Fruit fly (Drosophila melanogaster) whole organism, prepupa: ENCODE measurements around the gene wake.

ENCODE experiments used
- Blimp-1 ChIP-seq: fragments of 200-800 bp; sonication (Bioruptor generic); optimal IDR thresholded peaks from 3 replicates; lab custom pipeline; 2017; ENCODE audit warnings: missing biosample characterization, missing genetic modification characterization, mild to moderate bottlenecking, moderate library complexity, missing genetic modification reagents
- CG10631 ChIP-seq: fragments of 200-800 bp; sonication (Bioruptor generic); optimal IDR thresholded peaks from 2 replicates; lab custom pipeline; 2016; ENCODE audit warnings: missing biosample characterization, missing genetic modification characterization
- CG10669 ChIP-seq: fragments of 200-800 bp; sonication (Bioruptor generic); optimal IDR thresholded peaks from 3 replicates; lab custom pipeline; 2018; ENCODE audit warnings: missing biosample characterization, mild to moderate bottlenecking, missing genetic modification characterization, moderate library complexity
- CG11294 ChIP-seq: fragments of 200-800 bp; sonication (Bioruptor generic); IDR thresholded peaks from 2 replicates; pipeline ENCODE4 v1.3.6; 2022; ENCODE audit warnings: missing biosample characterization, missing genetic modification characterization
- CG11762 ChIP-seq: fragments of 200-800 bp; sonication (Bioruptor generic); optimal IDR thresholded peaks from 3 replicates; lab custom pipeline; 2016; ENCODE audit warnings: missing biosample characterization, missing genetic modification characterization; ENCODE audit not compliant: insufficient read depth
- CG11902 ChIP-seq: fragments of 200-800 bp; sonication (Bioruptor generic); optimal IDR thresholded peaks from 3 replicates; lab custom pipeline; 2016; ENCODE audit warnings: missing biosample characterization, missing genetic modification characterization
- CG15336 ChIP-seq: fragments of 200-800 bp; sonication (Bioruptor generic); IDR thresholded peaks from 2 replicates; pipeline ENCODE4 v1.3.6; 2022; ENCODE audit warnings: missing biosample characterization, missing genetic modification characterization
- CG16779 ChIP-seq: fragments of 200-800 bp; sonication (Bioruptor generic); optimal IDR thresholded peaks from 3 replicates; lab custom pipeline; 2017; ENCODE audit warnings: missing biosample characterization, mild to moderate bottlenecking, missing genetic modification characterization
- CG31627 ChIP-seq: fragments of 200-800 bp; sonication (Bioruptor generic); optimal IDR thresholded peaks from 3 replicates; lab custom pipeline; 2016; ENCODE audit warnings: missing biosample characterization, missing genetic modification characterization
- CG34406 ChIP-seq: fragments of 200-800 bp; sonication (Bioruptor generic); optimal IDR thresholded peaks from 3 replicates; lab custom pipeline; 2016; ENCODE audit warnings: missing biosample characterization, missing genetic modification characterization
- CG6163 ChIP-seq: fragments of 200-800 bp; sonication (Bioruptor generic); IDR thresholded peaks from 3 replicates; pipeline ENCODE4 v1.3.6; 2022; ENCODE audit warnings: missing biosample characterization, missing genetic modification characterization
- CG6276 ChIP-seq: fragments of 200-800 bp; sonication (Bioruptor generic); optimal IDR thresholded peaks from 2 replicates; lab custom pipeline; 2017; ENCODE audit warnings: missing biosample characterization, mild to moderate bottlenecking, missing genetic modification characterization
- CG7368 ChIP-seq: fragments of 200-800 bp; sonication (Bioruptor generic); optimal IDR thresholded peaks from 3 replicates; lab custom pipeline; 2016; ENCODE audit warnings: missing biosample characterization, missing genetic modification characterization
- CG8119 ChIP-seq: fragments of 200-800 bp; sonication (Bioruptor generic); IDR thresholded peaks from 3 replicates; pipeline ENCODE4 v1.3.6; 2022; ENCODE audit warnings: missing biosample characterization, missing genetic modification characterization
- CG8319 ChIP-seq: fragments of 200-800 bp; sonication (Bioruptor generic); optimal IDR thresholded peaks from 3 replicates; lab custom pipeline; 2016; ENCODE audit warnings: missing biosample characterization, missing genetic modification characterization
- CG8632 ChIP-seq: fragments of 200-800 bp; sonication (Bioruptor generic); optimal IDR thresholded peaks from 3 replicates; lab custom pipeline; 2016; ENCODE audit warnings: missing biosample characterization, missing genetic modification characterization
- CG9139 ChIP-seq: fragments of 200-800 bp; sonication (Bioruptor generic); optimal IDR thresholded peaks from 3 replicates; lab custom pipeline; 2017; ENCODE audit warnings: missing biosample characterization, mild to moderate bottlenecking, missing genetic modification characterization
- Eip75B ChIP-seq: fragments of 200-800 bp; sonication (Bioruptor generic); optimal IDR thresholded peaks from 3 replicates; lab custom pipeline; 2016; ENCODE audit warnings: missing biosample characterization, missing genetic modification characterization
- Eip93F ChIP-seq: fragments of 200-800 bp; sonication (Bioruptor generic); optimal IDR thresholded peaks from 2 replicates; lab custom pipeline; 2016; ENCODE audit warnings: missing biosample characterization, mild to moderate bottlenecking, missing genetic modification characterization
- Ets21C ChIP-seq: fragments of 200-800 bp; sonication (Bioruptor generic); optimal IDR thresholded peaks from 3 replicates; lab custom pipeline; 2016; ENCODE audit warnings: missing biosample characterization, missing genetic modification characterization
- Ets96B ChIP-seq: fragments of 200-800 bp; optimal IDR thresholded peaks from 2 replicates; lab custom pipeline; 2019; ENCODE audit warnings: missing biosample characterization, mild to moderate bottlenecking, missing genetic modification characterization, moderate library complexity
- Gug ChIP-seq: fragments of 200-800 bp; sonication (Bioruptor generic); IDR thresholded peaks from 2 replicates; pipeline ENCODE4 v1.3.6; 2022; ENCODE audit warnings: missing biosample characterization, missing genetic modification characterization
- Hr39 ChIP-seq: fragments of 200-800 bp; sonication (Bioruptor generic); optimal IDR thresholded peaks from 2 replicates; lab custom pipeline; 2016; ENCODE audit warnings: missing biosample characterization, missing genetic modification characterization
- Hr4 ChIP-seq: fragments of 200-800 bp; sonication (Bioruptor generic); optimal IDR thresholded peaks from 3 replicates; lab custom pipeline; 2016; ENCODE audit warnings: missing biosample characterization, missing genetic modification characterization
- Lpt ChIP-seq: fragments of 200-800 bp; sonication (Bioruptor generic); optimal IDR thresholded peaks from 3 replicates; lab custom pipeline; 2016; ENCODE audit warnings: missing biosample characterization, missing genetic modification characterization
- Met ChIP-seq: fragments of 200-800 bp; sonication (Bioruptor generic); optimal IDR thresholded peaks from 3 replicates; lab custom pipeline; 2016; ENCODE audit warnings: missing biosample characterization, missing genetic modification characterization
- Smox ChIP-seq: fragments of 200-800 bp; sonication (Bioruptor generic); optimal IDR thresholded peaks from 3 replicates; lab custom pipeline; 2016; ENCODE audit warnings: missing biosample characterization, missing genetic modification characterization
- Sox102F ChIP-seq: fragments of 200-800 bp; sonication (Bioruptor generic); optimal IDR thresholded peaks from 2 replicates; lab custom pipeline; 2016; ENCODE audit warnings: missing biosample characterization, mild to moderate bottlenecking, missing genetic modification characterization
- Sox14 ChIP-seq: fragments of 200-800 bp; sonication (Bioruptor generic); optimal IDR thresholded peaks from 3 replicates; lab custom pipeline; 2016; ENCODE audit warnings: missing biosample characterization, missing genetic modification characterization
- Sox15 ChIP-seq: fragments of 200-800 bp; sonication (Bioruptor generic); optimal IDR thresholded peaks from 3 replicates; lab custom pipeline; 2016; ENCODE audit warnings: missing biosample characterization, missing genetic modification characterization
- achi ChIP-seq: fragments of 200-800 bp; sonication (Bioruptor generic); optimal IDR thresholded peaks from 3 replicates; lab custom pipeline; 2016; ENCODE audit warnings: missing biosample characterization, missing genetic modification characterization
- acj6 ChIP-seq: fragments of 200-800 bp; sonication (Bioruptor generic); optimal IDR thresholded peaks from 3 replicates; lab custom pipeline; 2016; ENCODE audit warnings: missing biosample characterization, missing genetic modification characterization
- cyc ChIP-seq: fragments of 200-800 bp; sonication (Bioruptor generic); optimal IDR thresholded peaks from 3 replicates; lab custom pipeline; 2016; ENCODE audit warnings: missing biosample characterization, missing genetic modification characterization
- dac ChIP-seq: fragments of 200-800 bp; sonication (Bioruptor generic); optimal IDR thresholded peaks from 2 replicates; lab custom pipeline; 2017; ENCODE audit warnings: missing biosample characterization, mild to moderate bottlenecking, missing genetic modification characterization
- dsx ChIP-seq: fragments of 200-800 bp; optimal IDR thresholded peaks from 3 replicates; lab custom pipeline; 2019; ENCODE audit warnings: missing biosample characterization, mild to moderate bottlenecking, missing genetic modification characterization, moderate library complexity; ENCODE audit not compliant: poor library complexity, severe bottlenecking
- eg ChIP-seq: fragments of 200-800 bp; sonication (Bioruptor generic); IDR thresholded peaks from 3 replicates; pipeline ENCODE4 v1.3.6; 2022; ENCODE audit warnings: missing biosample characterization, missing genetic modification characterization
- esn ChIP-seq: fragments of 200-800 bp; sonication (Bioruptor generic); optimal IDR thresholded peaks from 2 replicates; lab custom pipeline; 2016; ENCODE audit warnings: missing biosample characterization, mild to moderate bottlenecking, missing genetic modification characterization, moderate library complexity
- fd59A ChIP-seq: fragments of 200-800 bp; sonication (Bioruptor generic); optimal IDR thresholded peaks from 2 replicates; lab custom pipeline; 2017; ENCODE audit warnings: missing biosample characterization, mild to moderate bottlenecking, missing genetic modification characterization, missing genetic modification reagents
- fd85E ChIP-seq: fragments of 200-800 bp; sonication (Bioruptor generic); optimal IDR thresholded peaks from 3 replicates; lab custom pipeline; 2016; ENCODE audit warnings: missing biosample characterization, missing genetic modification characterization
- fkh ChIP-seq: fragments of 200-800 bp; sonication (Bioruptor generic); optimal IDR thresholded peaks from 3 replicates; lab custom pipeline; 2017; ENCODE audit warnings: missing biosample characterization, mild to moderate bottlenecking, missing genetic modification characterization, moderate library complexity
- lz ChIP-seq: fragments of 200-800 bp; sonication (Bioruptor generic); optimal IDR thresholded peaks from 3 replicates; lab custom pipeline; 2016; ENCODE audit warnings: missing biosample characterization, missing genetic modification characterization
- net ChIP-seq: fragments of 200-800 bp; sonication (Bioruptor generic); optimal IDR thresholded peaks from 3 replicates; lab custom pipeline; 2016; ENCODE audit warnings: missing biosample characterization, missing genetic modification characterization
- pdm3 ChIP-seq: fragments of 200-800 bp; sonication (Bioruptor generic); optimal IDR thresholded peaks from 3 replicates; lab custom pipeline; 2016; ENCODE audit warnings: missing biosample characterization, missing genetic modification characterization
- ss ChIP-seq, 2 experiments: fragments of 200-800 bp; sonication (Bioruptor generic); optimal IDR thresholded peaks; 2 replicates in 1 of 2; 3 replicates in 1 of 2; lab custom pipeline; 2017 to 2018; ENCODE audit warnings: mild to moderate bottlenecking in 2 of 2, missing biosample characterization in 2 of 2, missing genetic modification characterization in 2 of 2, moderate library complexity in 1 of 2
- svp ChIP-seq: fragments of 200-800 bp; sonication (Bioruptor generic); peaks from one replicate; lab custom pipeline; 2016; ENCODE audit warnings: missing biosample characterization, missing genetic modification characterization
- topi ChIP-seq: fragments of 200-800 bp; sonication (Bioruptor generic); optimal IDR thresholded peaks from 3 replicates; lab custom pipeline; 2016; ENCODE audit warnings: missing biosample characterization, missing genetic modification characterization

The wake gene

DNA sequence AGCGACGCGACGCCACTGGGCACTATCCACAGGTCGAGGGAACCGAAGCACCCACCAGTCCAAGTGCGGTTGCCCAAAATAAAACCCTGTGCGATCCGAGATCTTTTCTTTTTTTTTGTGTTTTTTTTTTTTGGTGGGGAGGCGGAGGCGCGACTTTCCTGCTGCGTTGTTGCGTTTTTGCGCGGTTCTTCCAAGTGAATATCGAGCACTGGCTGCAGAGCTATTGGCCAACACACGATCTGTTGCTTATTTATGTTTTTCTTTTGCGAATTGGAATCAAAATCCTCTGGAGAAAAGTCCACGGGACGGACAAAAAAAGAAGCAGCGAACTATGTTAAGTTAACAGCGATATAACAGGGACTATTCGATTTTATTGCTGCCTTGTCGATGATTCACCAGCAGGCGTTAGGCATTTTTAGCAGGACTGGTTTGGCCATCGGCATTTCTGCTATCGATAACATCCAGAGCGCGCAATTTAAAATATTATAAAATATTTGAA lies 81.2 kb downstream of the wake start, which contains the start of gene wge (continued):
- TF ChIP-seq CG7368 (GFP tag; lab: Kevin White, UChicago) (peak; percentile 23), net (GFP tag; lab: Kevin White, UChicago) (peak; percentile 81), fkh (GFP tag; lab: Kevin White, UChicago) (no peak), Sox102F (no peak), Met (GFP tag; lab: Kevin White, UChicago) (no peak), CG10631 (GFP tag; lab: Kevin White, UChicago) (no peak), Smox (GFP tag; lab: Kevin White, UChicago) (no peak), ss (GFP tag; optimal IDR thresholded peaks at IDR 0.05; lab: Kevin White, UChicago) (peak; percentile 92 to 96), cyc (no peak), Eip75B (GFP tag; lab: Kevin White, UChicago) (no peak), svp (peak; percentile 28), CG9139 (peak; percentile 90), Lpt (GFP tag; lab: Kevin White, UChicago) (peak; percentile 65), Sox14 (GFP tag; lab: Kevin White, UChicago) (peak; percentile 32), dac (peak; percentile 27), CG11762 (peak; percentile 21), CG6163 (GFP tag; lab: Robert Waterston, UW) (peak; percentile 63; the same call in 2 of the 3 replicates), acj6 (GFP tag; lab: Kevin White, UChicago) (peak; percentile 22), eg (GFP tag; lab: Robert Waterston, UW) (peak; percentile 80), Ets21C (no peak), CG16779 (peak; percentile 84), topi (GFP tag; lab: Kevin White, UChicago) (peak; percentile 32), pdm3 (GFP tag; lab: Kevin White, UChicago) (no peak), fd85E (GFP tag; lab: Kevin White, UChicago) (no peak), CG11294 (GFP tag; lab: Robert Waterston, UW) (no peak), CG31627 (GFP tag; lab: Kevin White, UChicago) (no peak), dsx (GFP tag; lab: Kevin White, UChicago) (peak; percentile 71), Gug (GFP tag; lab: Robert Waterston, UW) (peak; percentile 69)
- TF ChIP-seq, all 60 proteins: peak for 41

DNA sequence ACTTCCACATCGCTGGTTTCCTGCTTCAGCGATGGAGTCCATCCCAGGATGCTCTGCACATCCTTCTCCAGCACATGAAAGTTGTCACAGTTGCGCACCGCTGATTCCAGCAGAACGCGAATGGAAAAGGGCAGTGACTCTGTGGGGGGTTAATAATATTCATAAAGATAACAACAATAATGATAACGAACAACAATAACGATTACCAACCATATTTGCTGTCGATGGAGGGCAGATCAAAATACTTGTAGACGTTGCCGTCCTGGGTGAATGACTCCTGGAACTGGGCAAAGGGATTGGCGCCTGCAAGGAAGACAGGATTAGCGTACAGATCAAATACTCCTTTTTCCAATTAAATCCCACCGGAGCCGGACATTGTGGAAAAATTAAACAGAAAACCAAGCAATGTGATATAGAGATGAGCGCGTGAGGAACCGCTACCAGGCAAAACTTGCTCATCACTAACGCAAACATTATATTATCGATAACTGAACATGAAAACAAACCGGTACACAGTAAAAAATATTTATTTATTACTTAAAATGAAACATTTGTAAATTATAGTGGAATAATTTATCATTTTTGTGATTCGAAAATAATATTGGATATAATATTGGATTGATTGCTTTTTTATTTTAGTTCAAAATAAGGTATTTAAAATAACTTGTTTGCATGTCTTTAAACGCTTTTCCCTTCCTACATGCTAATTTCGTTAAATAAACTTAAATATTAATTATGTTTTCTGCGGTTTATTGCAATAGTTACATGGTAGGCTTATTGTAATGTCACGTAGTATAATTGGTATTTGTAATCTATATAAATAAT lies 84.8 kb downstream of the wake start, which contains the start of gene Irp-1A:
TSS of gene Irp-1A (minus strand) at position 439 of the 825 bp plus-strand sequence.
- peak; percentile 33 for TF ChIP-seq Hr39 (GFP tag; lab: Kevin White, UChicago)
- TF ChIP-seq Sox15 (GFP tag; lab: Kevin White, UChicago): peak; percentile 1
- peak; percentile 0 for TF ChIP-seq fd85E (GFP tag; lab: Kevin White, UChicago)
- TF ChIP-seq CG10631 (GFP tag; lab: Kevin White, UChicago): peak; percentile 71
- TF ChIP-seq Sox102F: peak; percentile 52
- TF ChIP-seq fkh (GFP tag; lab: Kevin White, UChicago): peak; percentile 98
- TF ChIP-seq CG6163 (GFP tag; lab: Robert Waterston, UW): peak; percentile 41; the same call in 1 of the 3 replicates
- TF ChIP-seq dac: no peak
- TF ChIP-seq cyc: peak; percentile 34
- peak; percentile 71 for TF ChIP-seq CG34406 (GFP tag; lab: Kevin White, UChicago)
- peak; percentile 46 for TF ChIP-seq CG10669 (GFP tag; lab: Kevin White, UChicago)
- TF ChIP-seq CG8632: peak; percentile 45
- TF ChIP-seq Met (GFP tag; lab: Kevin White, UChicago): peak; percentile 46
- peak; percentile 40 for TF ChIP-seq CG6276 (GFP tag; lab: Kevin White, UChicago)
- TF ChIP-seq Blimp-1: no peak
- TF ChIP-seq pdm3 (GFP tag; lab: Kevin White, UChicago): peak; percentile 38
- TF ChIP-seq Smox (GFP tag; lab: Kevin White, UChicago): peak; percentile 62
- TF ChIP-seq topi (GFP tag; lab: Kevin White, UChicago): peak; percentile 47
- peak; percentile 80 for TF ChIP-seq CG8119
- TF ChIP-seq CG9139: peak; percentile 18
- TF ChIP-seq fd59A: no peak
- peak; percentile 2 for TF ChIP-seq CG8319
- TF ChIP-seq Eip93F (GFP tag; lab: Kevin White, UChicago): peak; percentile 10
- TF ChIP-seq lz (GFP tag; lab: Kevin White, UChicago): peak; percentile 47
- peak; percentile 46 for TF ChIP-seq Sox14 (GFP tag; lab: Kevin White, UChicago)
- TF ChIP-seq Hr4 (GFP tag; lab: Kevin White, UChicago): peak; percentile 54
- TF ChIP-seq Ets96B (tag; lab: Kevin White, UChicago): peak; percentile 80
- peak; percentile 52 for TF ChIP-seq achi (GFP tag; lab: Kevin White, UChicago)
- TF ChIP-seq CG11902 (GFP tag; lab: Kevin White, UChicago): no peak
- peak; percentile 88 for TF ChIP-seq CG15336 (GFP tag; lab: Robert Waterston, UW)
- TF ChIP-seq CG7368 (GFP tag; lab: Kevin White, UChicago): peak; percentile 49
- TF ChIP-seq esn (GFP tag; lab: Kevin White, UChicago): peak; percentile 73
